Fruit fly (Drosophila melanogaster) whole organism, embryonic: ENCODE data around the gene SMSr.

Experiments used
- CG12391 ChIP-seq: fragments of 200-800 bp; sonication (Bioruptor generic); optimal IDR thresholded peaks from 3 replicates; lab custom pipeline; 2018; ENCODE audit warnings: missing biosample characterization, mild to moderate bottlenecking, missing genetic modification characterization, moderate library complexity
- CG14965 ChIP-seq: fragments of 200-800 bp; sonication (Bioruptor generic); optimal IDR thresholded peaks from 2 replicates; lab custom pipeline; 2016; ENCODE audit warnings: missing biosample characterization, missing genetic modification characterization, borderline replicate concordance
- Dbx ChIP-seq: fragments of 200-800 bp; sonication (Bioruptor generic); IDR thresholded peaks from 3 replicates; pipeline ENCODE4 v1.3.6; 2022; ENCODE audit warnings: missing biosample characterization, missing genetic modification characterization
- Nf-YA ChIP-seq: fragments of 200-800 bp; sonication (Bioruptor generic); IDR thresholded peaks from 2 replicates; pipeline ENCODE4 v1.3.6; 2022; ENCODE audit warnings: missing biosample characterization, missing genetic modification characterization
- Sry-β ChIP-seq: fragments of 200-800 bp; sonication (Bioruptor generic); optimal IDR thresholded peaks from 2 replicates; lab custom pipeline; 2018; ENCODE audit warnings: missing biosample characterization, mild to moderate bottlenecking, missing genetic modification characterization, moderate library complexity
- Trl ChIP-seq, 3 experiments: fragments of >200 bp in 2 of 3; fragments of 200-800 bp in 1 of 3; sonication (Bioruptor generic) in 1 of 3; optimal IDR thresholded peaks; 2 replicates in 1 of 3; 3 replicates in 2 of 3; lab custom pipeline; 2016 to 2017; ENCODE audit warnings: missing biosample characterization in 1 of 3, missing genetic modification characterization in 1 of 3
- da ChIP-seq: fragments of 200-800 bp; sonication (Bioruptor generic); optimal IDR thresholded peaks from 2 replicates; lab custom pipeline; 2016; ENCODE audit warnings: missing biosample characterization, missing genetic modification characterization
- insv ChIP-seq, 2 experiments: fragments of 200-800 bp; sonication (Bioruptor generic); optimal IDR thresholded peaks; 3 replicates each; lab custom pipeline; 2016 to 2018; ENCODE audit warnings: missing biosample characterization in 2 of 2, missing genetic modification characterization in 2 of 2
- peb ChIP-seq: fragments of 200-800 bp; sonication (Bioruptor generic); IDR thresholded peaks from 2 replicates; pipeline ENCODE4 v1.3.6; 2022; ENCODE audit warnings: missing biosample characterization, missing genetic modification characterization
- toy ChIP-seq: fragments of 200-800 bp; sonication (Bioruptor generic); IDR thresholded peaks from 2 replicates; pipeline ENCODE4 v1.3.6; 2022; ENCODE audit warnings: missing biosample characterization, missing genetic modification characterization
- usp ChIP-seq: fragments of >200 bp; optimal IDR thresholded peaks from 2 replicates; lab custom pipeline; 2017; ENCODE audit warnings: missing biosample characterization, missing genetic modification characterization

- TF ChIP-seq CG14965 (GFP tag; lab: Kevin White, UChicago), result no peak
- no peak for TF ChIP-seq Dbx (GFP tag; lab: Robert Waterston, UW)
- TF ChIP-seq Sry-β, result no peak
- no peak for TF ChIP-seq Trl (optimal IDR thresholded peaks at IDR 0.05; lab: Kevin White, UChicago)
- no peak for TF ChIP-seq Trl (GFP tag; optimal IDR thresholded peaks at IDR 0.05; lab: Kevin White, UChicago)
- TF ChIP-seq usp, result no peak
- TF ChIP-seq peb (GFP tag; lab: Robert Waterston, UW), result no peak
- TF ChIP-seq insv (GFP tag; optimal IDR thresholded peaks at IDR 0.05; lab: Kevin White, UChicago), result no peak
- TF ChIP-seq Nf-YA, result no peak
- TF ChIP-seq da (GFP tag; lab: Kevin White, UChicago), result no peak
- TF ChIP-seq toy (GFP tag; lab: Robert Waterston, UW), result no peak
- TF ChIP-seq CG12391 (tag; lab: Kevin White, UChicago), result no peak
Observed at dm6 chr3L:7404081-7404480, 22.8 kb upstream of the SMSr start, which contains the start of gene CG8560.
